Fruit fly (Drosophila melanogaster) whole organism, embryonic: ENCODE data around the gene Kyat.
A peak's percentile ranks its signal among the peaks of the same experiment; 100 is the strongest.

ENCODE experiments used
- Asciz ChIP-seq: fragments of 200-800 bp; sonication (Bioruptor generic); optimal IDR thresholded peaks from 2 replicates; lab custom pipeline; 2017; ENCODE audit warnings: missing biosample characterization, mild to moderate bottlenecking, missing genetic modification characterization, missing genetic modification reagents
- Atf6 ChIP-seq: fragments of 200-800 bp; sonication (Bioruptor generic); IDR thresholded peaks from 2 replicates; pipeline ENCODE4 v1.3.6; 2022; ENCODE audit warnings: missing biosample characterization, missing genetic modification characterization
- B-H1 ChIP-seq: fragments of 200-800 bp; sonication (Bioruptor generic); IDR thresholded peaks from 3 replicates; pipeline ENCODE4 v1.3.6; 2022; ENCODE audit warnings: missing biosample characterization, missing genetic modification characterization
- CG10321 ChIP-seq: fragments of 200-800 bp; sonication (Bioruptor generic); IDR thresholded peaks from 2 replicates; pipeline ENCODE4 v1.3.6; 2022; ENCODE audit warnings: missing biosample characterization, missing genetic modification characterization
- CG14014 ChIP-seq: fragments of 200-800 bp; sonication (Bioruptor generic); IDR thresholded peaks from 2 replicates; pipeline ENCODE4 v1.3.6; 2022; ENCODE audit warnings: missing biosample characterization, missing genetic modification characterization
- CG15011 ChIP-seq: fragments of 200-800 bp; sonication (Bioruptor generic); optimal IDR thresholded peaks from 3 replicates; lab custom pipeline; 2018; ENCODE audit warnings: missing biosample characterization, mild to moderate bottlenecking, missing genetic modification characterization
- CG1529 ChIP-seq: fragments of 200-800 bp; sonication (Bioruptor generic); optimal IDR thresholded peaks from 3 replicates; lab custom pipeline; 2018; ENCODE audit warnings: missing biosample characterization, missing genetic modification characterization
- CG1602 ChIP-seq: fragments of 200-800 bp; sonication (Bioruptor generic); optimal IDR thresholded peaks from 3 replicates; lab custom pipeline; 2016; ENCODE audit warnings: missing biosample characterization, missing genetic modification characterization
- CG17328 ChIP-seq: fragments of 200-800 bp; sonication (Bioruptor generic); IDR thresholded peaks from 2 replicates; pipeline ENCODE4 v1.3.6; 2022; ENCODE audit warnings: missing biosample characterization, missing genetic modification characterization
- CG17802 ChIP-seq: fragments of 200-800 bp; sonication (Bioruptor generic); optimal IDR thresholded peaks from 2 replicates; lab custom pipeline; 2018; ENCODE audit warnings: missing biosample characterization, mild to moderate bottlenecking, missing genetic modification characterization, moderate library complexity
- CG1832 ChIP-seq: fragments of 200-800 bp; sonication (Bioruptor generic); optimal IDR thresholded peaks from 2 replicates; lab custom pipeline; 2017; ENCODE audit warnings: missing biosample characterization, mild to moderate bottlenecking, missing genetic modification characterization, inconsistent platforms
- CG32532 ChIP-seq: fragments of 200-800 bp; sonication (Bioruptor generic); IDR thresholded peaks from 2 replicates; pipeline ENCODE4 v1.3.6; 2022; ENCODE audit warnings: missing biosample characterization, missing genetic modification characterization
- CG6854 ChIP-seq: fragments of 200-800 bp; sonication (Bioruptor generic); optimal IDR thresholded peaks from 3 replicates; lab custom pipeline; 2017; ENCODE audit warnings: missing biosample characterization, mild to moderate bottlenecking, missing genetic modification characterization
- CG7357 ChIP-seq: fragments of 200-800 bp; sonication (Bioruptor generic); IDR thresholded peaks from 3 replicates; pipeline ENCODE4 v1.3.6; 2022; ENCODE audit warnings: missing biosample characterization, missing genetic modification characterization
- CG9215 ChIP-seq: fragments of 200-800 bp; sonication (Bioruptor generic); IDR thresholded peaks from 2 replicates; pipeline ENCODE4 v1.3.6; 2022; ENCODE audit warnings: missing biosample characterization, missing genetic modification characterization
- CG9727 ChIP-seq: fragments of 200-800 bp; sonication (Bioruptor generic); optimal IDR thresholded peaks from 3 replicates; lab custom pipeline; 2017; ENCODE audit warnings: missing biosample characterization, mild to moderate bottlenecking, missing genetic modification characterization
- CG9932 ChIP-seq: fragments of 200-800 bp; sonication (Bioruptor generic); IDR thresholded peaks from 2 replicates; pipeline ENCODE4 v1.3.6; 2022; ENCODE audit warnings: missing biosample characterization, missing genetic modification characterization
- Dip2 ChIP-seq: fragments of 200-800 bp; sonication (Bioruptor generic); IDR thresholded peaks from 2 replicates; pipeline ENCODE4 v1.3.6; 2022; ENCODE audit warnings: missing biosample characterization, missing genetic modification characterization
- Dll ChIP-seq: fragments of 200-800 bp; sonication (Bioruptor generic); IDR thresholded peaks from 4 replicates; pipeline ENCODE4 v1.3.6; 2022; ENCODE audit warnings: missing biosample characterization, missing genetic modification characterization; ENCODE audit not compliant: partially characterized antibody
- Dref ChIP-seq: fragments of 200-800 bp; sonication (Bioruptor generic); IDR thresholded peaks from 2 replicates; pipeline ENCODE4 v1.3.6; 2022; ENCODE audit warnings: missing biosample characterization, missing genetic modification characterization
- E2f2 ChIP-seq: fragments of 200-800 bp; sonication (Bioruptor generic); IDR thresholded peaks from 2 replicates; pipeline ENCODE4 v1.3.6; 2022; ENCODE audit warnings: missing biosample characterization, missing genetic modification characterization
- Eip74EF ChIP-seq, 2 experiments: fragments of 200-800 bp in 1 of 2; fragments of >200 bp in 1 of 2; sonication (Bioruptor generic) in 1 of 2; optimal IDR thresholded peaks; 2 replicates each; lab custom pipeline; 2017 to 2019; ENCODE audit warnings: missing biosample characterization in 2 of 2, missing genetic modification characterization in 2 of 2, mild to moderate bottlenecking in 1 of 2, moderate library complexity in 1 of 2
- Ets65A ChIP-seq: fragments of 200-800 bp; sonication (Bioruptor generic); peaks from one replicate; lab custom pipeline; 2016; ENCODE audit warnings: missing biosample characterization, missing genetic modification characterization
- Gug ChIP-seq: fragments of 200-800 bp; sonication (Bioruptor generic); IDR thresholded peaks from 4 replicates; pipeline ENCODE4 v1.3.6; 2022; ENCODE audit warnings: missing biosample characterization, missing genetic modification characterization
- Hr3 ChIP-seq: fragments of 200-800 bp; sonication (Bioruptor generic); optimal IDR thresholded peaks from 3 replicates; lab custom pipeline; 2016; ENCODE audit warnings: missing biosample characterization, missing genetic modification characterization
- Mad ChIP-seq: fragments of 200-800 bp; sonication (Bioruptor generic); optimal IDR thresholded peaks from 2 replicates; lab custom pipeline; 2016; ENCODE audit warnings: missing biosample characterization, missing genetic modification characterization
- Myb ChIP-seq: fragments of 200-800 bp; sonication (Bioruptor generic); optimal IDR thresholded peaks from 2 replicates; lab custom pipeline; 2016; ENCODE audit warnings: missing biosample characterization, missing genetic modification characterization
- Optix ChIP-seq: fragments of 200-800 bp; sonication (Bioruptor generic); IDR thresholded peaks from 3 replicates; pipeline ENCODE4 v1.3.6; 2022; ENCODE audit warnings: missing biosample characterization, missing genetic modification characterization
- Poxn ChIP-seq: fragments of 200-800 bp; sonication (Bioruptor generic); IDR thresholded peaks from 2 replicates; pipeline ENCODE4 v1.3.6; 2022; ENCODE audit warnings: missing biosample characterization, missing genetic modification characterization
- Six4 ChIP-seq: fragments of 200-800 bp; sonication (Bioruptor generic); optimal IDR thresholded peaks from 2 replicates; lab custom pipeline; 2016; ENCODE audit warnings: missing biosample characterization, missing genetic modification characterization
- Trl ChIP-seq, 3 experiments: fragments of >200 bp in 2 of 3; fragments of 200-800 bp in 1 of 3; sonication (Bioruptor generic) in 1 of 3; optimal IDR thresholded peaks; 2 replicates in 1 of 3; 3 replicates in 2 of 3; lab custom pipeline; 2016 to 2017; ENCODE audit warnings: missing biosample characterization in 1 of 3, missing genetic modification characterization in 1 of 3
- bbx ChIP-seq: fragments of 200-800 bp; sonication (Bioruptor generic); IDR thresholded peaks from 2 replicates; pipeline ENCODE4 v1.3.6; 2022; ENCODE audit warnings: missing biosample characterization, missing genetic modification characterization; ENCODE audit not compliant: partially characterized antibody
- cg ChIP-seq: fragments of 200-800 bp; sonication (Bioruptor generic); optimal IDR thresholded peaks from 3 replicates; lab custom pipeline; 2019; ENCODE audit warnings: missing biosample characterization, mild to moderate bottlenecking, missing genetic modification characterization, moderate library complexity
- crc ChIP-seq: fragments of 200-800 bp; sonication (Bioruptor generic); optimal IDR thresholded peaks from 2 replicates; lab custom pipeline; 2016; ENCODE audit warnings: missing biosample characterization, missing genetic modification characterization
- crp ChIP-seq, 2 experiments: fragments of 200-800 bp; sonication (Bioruptor generic); optimal IDR thresholded peaks; 2 replicates in 1 of 2; 3 replicates in 1 of 2; lab custom pipeline; 2017; ENCODE audit warnings: missing biosample characterization in 2 of 2, missing genetic modification characterization in 2 of 2, mild to moderate bottlenecking in 1 of 2, moderate library complexity in 1 of 2
- cwo ChIP-seq: fragments of 200-800 bp; sonication (Bioruptor generic); optimal IDR thresholded peaks from 3 replicates; lab custom pipeline; 2017; ENCODE audit warnings: missing biosample characterization, missing genetic modification characterization, mild to moderate bottlenecking, moderate library complexity, missing genetic modification reagents
- ems ChIP-seq: fragments of 200-800 bp; sonication (Bioruptor generic); optimal IDR thresholded peaks from 3 replicates; lab custom pipeline; 2016; ENCODE audit warnings: missing biosample characterization, missing genetic modification characterization
- eve ChIP-seq, 2 experiments: fragments of >200 bp; optimal IDR thresholded peaks; 2 replicates each; lab custom pipeline; 2017; ENCODE audit warnings: missing biosample characterization in 2 of 2, missing genetic modification characterization in 2 of 2
- fd3F ChIP-seq: fragments of 200-800 bp; sonication (Bioruptor generic); optimal IDR thresholded peaks from 2 replicates; lab custom pipeline; 2018; ENCODE audit warnings: missing biosample characterization, mild to moderate bottlenecking, missing genetic modification characterization, moderate library complexity
- ftz-f1 ChIP-seq: fragments of 200-800 bp; sonication (Bioruptor generic); optimal IDR thresholded peaks from 2 replicates; lab custom pipeline; 2016; ENCODE audit warnings: missing biosample characterization, missing genetic modification characterization
- fu2 ChIP-seq: fragments of 200-800 bp; sonication (Bioruptor generic); optimal IDR thresholded peaks from 2 replicates; lab custom pipeline; 2016; ENCODE audit warnings: missing biosample characterization, missing genetic modification characterization
- hth ChIP-seq: fragments of >200 bp; optimal IDR thresholded peaks from 2 replicates; lab custom pipeline; 2017; ENCODE audit warnings: inconsistent platforms
- jigr1 ChIP-seq: fragments of 200-800 bp; sonication (Bioruptor generic); IDR thresholded peaks from 3 replicates; pipeline ENCODE4 v1.3.6; 2022; ENCODE audit warnings: missing biosample characterization, missing genetic modification characterization
- klu ChIP-seq: fragments of 200-800 bp; sonication (Bioruptor generic); IDR thresholded peaks from 2 replicates; pipeline ENCODE4 v1.3.6; 2022; ENCODE audit warnings: missing biosample characterization, missing genetic modification characterization
- oc ChIP-seq: fragments of 200-800 bp; sonication (Bioruptor generic); optimal IDR thresholded peaks from 2 replicates; lab custom pipeline; 2018; ENCODE audit warnings: missing biosample characterization, mild to moderate bottlenecking, missing genetic modification characterization, moderate library complexity
- onecut ChIP-seq: fragments of 200-800 bp; sonication (Bioruptor generic); IDR thresholded peaks from 2 replicates; pipeline ENCODE4 v1.3.6; 2022; ENCODE audit warnings: missing biosample characterization, missing genetic modification characterization
- org-1 ChIP-seq: fragments of 200-800 bp; sonication (Bioruptor generic); optimal IDR thresholded peaks from 2 replicates; lab custom pipeline; 2017; ENCODE audit warnings: missing biosample characterization, missing genetic modification characterization
- p53 ChIP-seq: fragments of 200-800 bp; sonication (Bioruptor generic); optimal IDR thresholded peaks from 2 replicates; lab custom pipeline; 2016; ENCODE audit warnings: missing biosample characterization, missing genetic modification characterization
- pfk ChIP-seq: fragments of 200-800 bp; sonication (Bioruptor generic); optimal IDR thresholded peaks from 2 replicates; lab custom pipeline; 2018; ENCODE audit warnings: missing biosample characterization, mild to moderate bottlenecking, missing genetic modification characterization, moderate library complexity
- rib ChIP-seq: fragments of 200-800 bp; sonication (Bioruptor generic); IDR thresholded peaks from 2 replicates; pipeline ENCODE4 v1.3.6; 2022; ENCODE audit warnings: missing biosample characterization, missing genetic modification characterization
- slbo ChIP-seq: fragments of 200-800 bp; sonication (Bioruptor generic); IDR thresholded peaks from 2 replicates; pipeline ENCODE4 v1.3.6; 2022; ENCODE audit warnings: missing biosample characterization, missing genetic modification characterization

Kyat gene

DNA sequence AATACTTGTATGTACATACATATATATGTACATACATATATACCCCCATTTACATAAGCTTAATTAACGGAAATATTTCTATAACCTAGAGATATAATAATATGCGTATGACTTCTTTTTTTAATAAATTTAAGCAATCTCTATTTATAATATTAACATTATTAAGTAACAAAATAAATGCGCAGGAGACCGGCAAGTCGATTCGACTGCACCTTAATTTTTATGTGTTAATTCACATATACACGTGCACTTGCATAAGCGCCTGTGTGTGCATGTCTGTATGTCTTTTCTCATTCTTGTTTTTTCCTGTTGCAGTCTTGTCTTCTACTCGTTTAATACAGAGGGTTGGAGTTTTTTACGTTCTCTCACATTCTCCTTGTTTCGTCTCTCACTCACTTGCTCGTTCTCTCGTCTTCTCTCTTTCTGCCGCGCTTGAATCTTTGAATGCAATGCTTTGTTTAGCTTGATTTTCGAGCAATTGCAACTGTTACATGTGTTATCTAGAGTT lies 42.1 kb downstream of the Kyat start (continued):
- TF ChIP-seq Atf6 (GFP tag; lab: Robert Waterston, UW) (peak; percentile 57; the same call in 1 of the 2 replicates), CG14014 (GFP tag; lab: Robert Waterston, UW) (peak; percentile 36; the same call in 1 of the 2 replicates), Dref (no peak), hth (lab: Kevin White, UChicago) (no peak), Mad (GFP tag; lab: Kevin White, UChicago) (peak; percentile 63), ems (GFP tag; lab: Kevin White, UChicago) (peak; percentile 54), jigr1 (peak; percentile 59; the same call in 1 of the 3 replicates), Trl (optimal IDR thresholded peaks at IDR 0.05; lab: Kevin White, UChicago) (peak; percentile 37 to 82), Trl (GFP tag; optimal IDR thresholded peaks at IDR 0.05; lab: Kevin White, UChicago) (peak; percentile 8), E2f2 (GFP tag; lab: Robert Waterston, UW) (peak; percentile 30; the same call in 1 of the 2 replicates), CG1529 (peak; percentile 94), Gug (GFP tag; lab: Robert Waterston, UW) (peak; percentile 87), eve (GFP tag; optimal IDR thresholded peaks at IDR 0.05; lab: Kevin White, UChicago) (peak in 1 of 2 experiments; percentile 91), onecut (GFP tag; lab: Robert Waterston, UW) (peak; percentile 90), CG9727 (GFP tag; lab: Kevin White, UChicago) (peak; percentile 98), org-1 (GFP tag; lab: Kevin White, UChicago) (peak; percentile 85), slbo (GFP tag; lab: Robert Waterston, UW) (no peak), klu (GFP tag; lab: Robert Waterston, UW) (peak; percentile 59; the same call in 1 of the 2 replicates), CG7357 (peak; percentile 78), CG32532 (GFP tag; lab: Robert Waterston, UW) (peak; percentile 31; the same call in 1 of the 2 replicates), cg (GFP tag; lab: Kevin White, UChicago) (peak; percentile 78), CG17328 (peak; percentile 96), Dll (GFP tag; lab: Robert Waterston, UW) (no peak), cwo (peak; percentile 62), rib (no peak), Dip2 (GFP tag; lab: Robert Waterston, UW) (no peak), CG15011 (peak; percentile 75), Asciz (GFP tag; lab: Kevin White, UChicago) (peak; percentile 93), B-H1 (GFP tag; lab: Robert Waterston, UW) (peak; percentile 78), ftz-f1 (GFP tag; lab: Kevin White, UChicago) (no peak), CG10321 (no peak), bbx (GFP tag; lab: Robert Waterston, UW) (no peak), fd3F (GFP tag; lab: Kevin White, UChicago) (no peak), CG1602 (GFP tag; lab: Kevin White, UChicago) (peak; percentile 95), CG17802 (tag; lab: Kevin White, UChicago) (peak; percentile 87), Hr3 (GFP tag; lab: Kevin White, UChicago) (peak; percentile 95), CG6854 (GFP tag; lab: Kevin White, UChicago) (peak; percentile 39), Poxn (GFP tag; lab: Robert Waterston, UW) (no peak), Myb (GFP tag; lab: Kevin White, UChicago) (no peak), oc (tag; lab: Kevin White, UChicago) (peak; percentile 94), crp (GFP tag; optimal IDR thresholded peaks at IDR 0.05; lab: Kevin White, UChicago) (peak in 1 of 2 experiments; percentile 60), CG9215 (GFP tag; lab: Robert Waterston, UW) (no peak), CG9932 (GFP tag; lab: Robert Waterston, UW) (no peak), Optix (GFP tag; lab: Robert Waterston, UW) (peak; percentile 78), fu2 (GFP tag; lab: Kevin White, UChicago) (no peak), Six4 (peak; percentile 94), CG1832 (GFP tag; lab: Kevin White, UChicago) (no peak), p53 (GFP tag; lab: Kevin White, UChicago) (no peak), crc (GFP tag; lab: Kevin White, UChicago) (no peak), Eip74EF (GFP tag; optimal IDR thresholded peaks at IDR 0.05; lab: Kevin White, UChicago) (peak in 1 of 2 experiments; percentile 92), Ets65A (peak; percentile 56), pfk (GFP tag; lab: Kevin White, UChicago) (no peak)
